Fruit fly (Drosophila melanogaster) whole organism, embryonic: Measurements from ENCODE around the gene Eig71Eg.

ENCODE experiments used
- Atf3 ChIP-seq: fragments of 200-800 bp; sonication (Bioruptor generic); optimal IDR thresholded peaks from 3 replicates; lab custom pipeline; 2016; ENCODE audit warnings: missing biosample characterization, missing genetic modification characterization
- B-H1 ChIP-seq: fragments of 200-800 bp; sonication (Bioruptor generic); IDR thresholded peaks from 3 replicates; pipeline ENCODE4 v1.3.6; 2022; ENCODE audit warnings: missing biosample characterization, missing genetic modification characterization
- BtbVII ChIP-seq: fragments of 200-800 bp; sonication (Bioruptor generic); optimal IDR thresholded peaks from 3 replicates; lab custom pipeline; 2017; ENCODE audit warnings: missing biosample characterization, mild to moderate bottlenecking, missing genetic modification characterization
- CG10209 ChIP-seq: fragments of 200-800 bp; sonication (Bioruptor generic); optimal IDR thresholded peaks from 3 replicates; lab custom pipeline; 2017; ENCODE audit warnings: missing biosample characterization, mild to moderate bottlenecking, missing genetic modification characterization, missing genetic modification reagents
- CG12104 ChIP-seq: fragments of 200-800 bp; sonication (Bioruptor generic); optimal IDR thresholded peaks from 3 replicates; lab custom pipeline; 2016; ENCODE audit warnings: missing biosample characterization, missing genetic modification characterization
- CG1603 ChIP-seq: fragments of 200-800 bp; sonication (Bioruptor generic); optimal IDR thresholded peaks from 2 replicates; lab custom pipeline; 2019; ENCODE audit warnings: missing biosample characterization, mild to moderate bottlenecking, missing genetic modification characterization, moderate library complexity
- CG16779 ChIP-seq: fragments of 200-800 bp; sonication (Bioruptor generic); IDR thresholded peaks from 2 replicates; pipeline ENCODE4 v1.3.6; 2022; ENCODE audit warnings: missing biosample characterization, missing genetic modification characterization
- CG17359 ChIP-seq: fragments of 200-800 bp; sonication (Bioruptor generic); optimal IDR thresholded peaks from 3 replicates; lab custom pipeline; 2018; ENCODE audit warnings: missing biosample characterization, mild to moderate bottlenecking, missing genetic modification characterization, moderate library complexity
- CG18011 ChIP-seq: fragments of 200-800 bp; sonication (Bioruptor generic); optimal IDR thresholded peaks from 2 replicates; lab custom pipeline; 2017; ENCODE audit warnings: missing biosample characterization, missing genetic modification characterization, mild to moderate bottlenecking, moderate library complexity, missing genotype
- CG2889 ChIP-seq: fragments of 200-800 bp; sonication (Bioruptor generic); IDR thresholded peaks from 3 replicates; pipeline ENCODE4 v1.3.6; 2022; ENCODE audit warnings: missing biosample characterization, missing genetic modification characterization
- CG30403 ChIP-seq: fragments of 200-800 bp; sonication (Bioruptor generic); optimal IDR thresholded peaks from 3 replicates; lab custom pipeline; 2016; ENCODE audit warnings: missing biosample characterization, missing genetic modification characterization
- CG33557 ChIP-seq: fragments of 200-800 bp; sonication (Bioruptor generic); optimal IDR thresholded peaks from 2 replicates; lab custom pipeline; 2019; ENCODE audit warnings: missing biosample characterization, mild to moderate bottlenecking, missing genetic modification characterization, moderate library complexity
- CG4360 ChIP-seq: fragments of 200-800 bp; sonication (Bioruptor generic); IDR thresholded peaks from 2 replicates; pipeline ENCODE4 v1.3.6; 2022; ENCODE audit warnings: missing biosample characterization, missing genetic modification characterization
- CG4424 ChIP-seq: fragments of 200-800 bp; sonication (Bioruptor generic); optimal IDR thresholded peaks from 3 replicates; lab custom pipeline; 2016; ENCODE audit warnings: missing biosample characterization, missing genetic modification characterization
- CG5953 ChIP-seq: fragments of 200-800 bp; sonication (Bioruptor generic); IDR thresholded peaks from 2 replicates; pipeline ENCODE4 v1.3.6; 2022; ENCODE audit warnings: missing biosample characterization, missing genetic modification characterization
- CG6791 ChIP-seq: fragments of 200-800 bp; sonication (Bioruptor generic); IDR thresholded peaks from 3 replicates; pipeline ENCODE4 v1.3.6; 2022; ENCODE audit warnings: missing biosample characterization, missing genetic modification characterization; ENCODE audit not compliant: partially characterized antibody
- CG6854 ChIP-seq: fragments of 200-800 bp; sonication (Bioruptor generic); optimal IDR thresholded peaks from 3 replicates; lab custom pipeline; 2017; ENCODE audit warnings: missing biosample characterization, mild to moderate bottlenecking, missing genetic modification characterization
- CG7556 ChIP-seq: fragments of 200-800 bp; sonication (Bioruptor generic); optimal IDR thresholded peaks from 2 replicates; lab custom pipeline; 2017; ENCODE audit warnings: missing biosample characterization, mild to moderate bottlenecking, missing genetic modification characterization
- Dll ChIP-seq: fragments of 200-800 bp; sonication (Bioruptor generic); IDR thresholded peaks from 4 replicates; pipeline ENCODE4 v1.3.6; 2022; ENCODE audit warnings: missing biosample characterization, missing genetic modification characterization; ENCODE audit not compliant: partially characterized antibody
- HLHmδ ChIP-seq: fragments of 200-800 bp; sonication (Bioruptor generic); optimal IDR thresholded peaks from 2 replicates; lab custom pipeline; 2018; ENCODE audit warnings: missing biosample characterization, mild to moderate bottlenecking, missing genetic modification characterization, moderate library complexity
- HmgD ChIP-seq: fragments of 200-800 bp; sonication (Bioruptor generic); optimal IDR thresholded peaks from 3 replicates; lab custom pipeline; 2016; ENCODE audit warnings: missing biosample characterization, missing genetic modification characterization
- Kr ChIP-seq: fragments of 200-800 bp; sonication (Bioruptor generic); optimal IDR thresholded peaks from 2 replicates; lab custom pipeline; 2017; ENCODE audit warnings: missing biosample characterization, mild to moderate bottlenecking, missing genetic modification characterization
- Med ChIP-seq: fragments of 200-800 bp; sonication (Bioruptor generic); peaks from one replicate; lab custom pipeline; 2016; ENCODE audit warnings: missing biosample characterization, missing genetic modification characterization, mild to moderate bottlenecking, inconsistent platforms, moderate library complexity
- Nf-YA ChIP-seq: fragments of 200-800 bp; sonication (Bioruptor generic); IDR thresholded peaks from 2 replicates; pipeline ENCODE4 v1.3.6; 2022; ENCODE audit warnings: missing biosample characterization, missing genetic modification characterization
- Oaz ChIP-seq: fragments of 200-800 bp; sonication (Bioruptor generic); IDR thresholded peaks from 2 replicates; pipeline ENCODE4 v1.3.6; 2022; ENCODE audit warnings: missing biosample characterization, missing genetic modification characterization
- Pdp1 ChIP-seq, 2 experiments: fragments of 200-800 bp; sonication (Bioruptor generic); optimal IDR thresholded peaks; 3 replicates each; lab custom pipeline; 2016; ENCODE audit warnings: missing biosample characterization in 2 of 2, missing genetic modification characterization in 2 of 2, mild to moderate bottlenecking in 1 of 2, moderate library complexity in 1 of 2
- Ravus ChIP-seq: fragments of 200-800 bp; sonication (Bioruptor generic); IDR thresholded peaks from 2 replicates; pipeline ENCODE4 v1.3.6; 2022; ENCODE audit warnings: missing biosample characterization, missing genetic modification characterization
- ato ChIP-seq: fragments of 200-800 bp; sonication (Bioruptor generic); IDR thresholded peaks from 2 replicates; pipeline ENCODE4 v1.3.6; 2022; ENCODE audit warnings: missing biosample characterization, missing genetic modification characterization; ENCODE audit not compliant: partially characterized antibody
- cg ChIP-seq: fragments of 200-800 bp; sonication (Bioruptor generic); optimal IDR thresholded peaks from 3 replicates; lab custom pipeline; 2019; ENCODE audit warnings: missing biosample characterization, mild to moderate bottlenecking, missing genetic modification characterization, moderate library complexity
- crc ChIP-seq: fragments of 200-800 bp; sonication (Bioruptor generic); optimal IDR thresholded peaks from 2 replicates; lab custom pipeline; 2016; ENCODE audit warnings: missing biosample characterization, missing genetic modification characterization
- crol ChIP-seq: fragments of 200-800 bp; sonication (Bioruptor generic); IDR thresholded peaks from 2 replicates; pipeline ENCODE4 v1.3.6; 2022; ENCODE audit warnings: missing biosample characterization, missing genetic modification characterization
- da ChIP-seq: fragments of 200-800 bp; sonication (Bioruptor generic); optimal IDR thresholded peaks from 2 replicates; lab custom pipeline; 2016; ENCODE audit warnings: missing biosample characterization, missing genetic modification characterization
- danr ChIP-seq: fragments of 200-800 bp; sonication (Bioruptor generic); IDR thresholded peaks from 2 replicates; pipeline ENCODE4 v1.3.6; 2022; ENCODE audit warnings: missing biosample characterization, missing genetic modification characterization
- dmrt99B ChIP-seq: fragments of 200-800 bp; sonication (Bioruptor generic); optimal IDR thresholded peaks from 2 replicates; lab custom pipeline; 2018; ENCODE audit warnings: missing biosample characterization, mild to moderate bottlenecking, missing genetic modification characterization, moderate library complexity
- en ChIP-seq: fragments of 200-800 bp; sonication (Bioruptor generic); optimal IDR thresholded peaks from 2 replicates; lab custom pipeline; 2016; ENCODE audit warnings: missing biosample characterization, missing genetic modification characterization
- fd102C ChIP-seq: fragments of 200-800 bp; sonication (Bioruptor generic); optimal IDR thresholded peaks from 2 replicates; lab custom pipeline; 2018; ENCODE audit warnings: missing biosample characterization, mild to moderate bottlenecking, missing genetic modification characterization, moderate library complexity
- fd96Cb ChIP-seq: fragments of 200-800 bp; sonication (Bioruptor generic); optimal IDR thresholded peaks from 2 replicates; lab custom pipeline; 2018; ENCODE audit warnings: missing biosample characterization, mild to moderate bottlenecking, missing genetic modification characterization, moderate library complexity
- gcm ChIP-seq: fragments of 200-800 bp; sonication (Bioruptor generic); optimal IDR thresholded peaks from 2 replicates; lab custom pipeline; 2019; ENCODE audit warnings: missing biosample characterization, mild to moderate bottlenecking, missing genetic modification characterization, moderate library complexity
- h ChIP-seq: fragments of >200 bp; optimal IDR thresholded peaks from 2 replicates; lab custom pipeline; 2017
- jing ChIP-seq: fragments of 200-800 bp; sonication (Bioruptor generic); optimal IDR thresholded peaks from 2 replicates; lab custom pipeline; 2018; ENCODE audit warnings: missing biosample characterization, mild to moderate bottlenecking, missing genetic modification characterization
- kni ChIP-seq: fragments of 200-800 bp; sonication (Bioruptor generic); optimal IDR thresholded peaks from 3 replicates; lab custom pipeline; 2017; ENCODE audit warnings: mild to moderate bottlenecking, missing biosample characterization, missing genetic modification reagents, missing genetic modification characterization
- oc ChIP-seq: fragments of 200-800 bp; sonication (Bioruptor generic); optimal IDR thresholded peaks from 2 replicates; lab custom pipeline; 2018; ENCODE audit warnings: missing biosample characterization, mild to moderate bottlenecking, missing genetic modification characterization, moderate library complexity
- pzg ChIP-seq: fragments of 200-800 bp; sonication (Bioruptor generic); optimal IDR thresholded peaks from 3 replicates; lab custom pipeline; 2018; ENCODE audit warnings: missing biosample characterization, mild to moderate bottlenecking, missing genetic modification characterization, moderate library complexity
- repo ChIP-seq: fragments of 200-800 bp; sonication (Bioruptor generic); optimal IDR thresholded peaks from 2 replicates; lab custom pipeline; 2016; ENCODE audit warnings: missing biosample characterization, missing genetic modification characterization
- row ChIP-seq: fragments of 200-800 bp; sonication (Bioruptor generic); IDR thresholded peaks from 3 replicates; pipeline ENCODE4 v1.3.6; 2022; ENCODE audit warnings: missing biosample characterization, missing genetic modification characterization
- sens-2 ChIP-seq: fragments of 200-800 bp; sonication (Bioruptor generic); IDR thresholded peaks from 2 replicates; pipeline ENCODE4 v1.3.6; 2022; ENCODE audit warnings: missing biosample characterization, missing genetic modification characterization
- sug ChIP-seq: fragments of 200-800 bp; optimal IDR thresholded peaks from 2 replicates; lab custom pipeline; 2019; ENCODE audit warnings: missing biosample characterization, mild to moderate bottlenecking, missing genetic modification characterization, moderate library complexity
- tll ChIP-seq, 2 experiments: fragments of 200-800 bp in 1 of 2; fragments of >200 bp in 1 of 2; sonication (Bioruptor generic) in 1 of 2; optimal IDR thresholded peaks; 2 replicates each; lab custom pipeline; 2017 to 2019; ENCODE audit warnings: missing biosample characterization in 2 of 2, missing genetic modification characterization in 2 of 2, mild to moderate bottlenecking in 1 of 2, moderate library complexity in 1 of 2
- trem ChIP-seq: fragments of 200-800 bp; optimal IDR thresholded peaks from 3 replicates; lab custom pipeline; 2019; ENCODE audit warnings: missing biosample characterization, mild to moderate bottlenecking, missing genetic modification characterization, moderate library complexity
- wor ChIP-seq: fragments of 200-800 bp; sonication (Bioruptor generic); IDR thresholded peaks from 2 replicates; pipeline ENCODE4 v1.3.6; 2022; ENCODE audit warnings: missing biosample characterization, missing genetic modification characterization

Eig71Eg gene

dm6 chr3L:15638524-15638923 is 18.9 kb upstream of the Eig71Eg start (continued):
- TF ChIP-seq oc (tag; lab: Kevin White, UChicago) (peak; percentile 39), BtbVII (GFP tag; lab: Kevin White, UChicago) (no peak), Kr (GFP tag; lab: Kevin White, UChicago) (peak; percentile 24), Nf-YA (GFP tag; lab: Robert Waterston, UW) (no peak), CG2889 (GFP tag; lab: Robert Waterston, UW) (no peak), CG16779 (GFP tag; lab: Robert Waterston, UW) (no peak), en (GFP tag; lab: Kevin White, UChicago) (no peak), ato (no peak), danr (GFP tag; lab: Robert Waterston, UW) (no peak), tll (GFP tag; optimal IDR thresholded peaks at IDR 0.05; lab: Kevin White, UChicago) (peak in 1 of 2 experiments; percentile 81), CG6791 (GFP tag; lab: Robert Waterston, UW) (0 out of 3 replicates have a peak, but pooled peaks have one; percentile 4), HmgD (GFP tag; lab: Kevin White, UChicago) (no peak), Pdp1 (GFP tag; optimal IDR thresholded peaks at IDR 0.05; lab: Kevin White, UChicago) (peak in 1 of 2 experiments; percentile 64), HLHmδ (no peak)

dm6 chr3L:15639978-15640377 is 17.4 kb upstream of the Eig71Eg start:
- TF ChIP-seq sens-2 (GFP tag; lab: Robert Waterston, UW) (no peak), sug (tag; lab: Kevin White, UChicago) (no peak), CG1603 (tag; lab: Kevin White, UChicago) (peak; percentile 58), fd102C (GFP tag; lab: Kevin White, UChicago) (peak; percentile 21), Oaz (GFP tag; lab: Robert Waterston, UW) (no peak), crc (GFP tag; lab: Kevin White, UChicago) (no peak), B-H1 (GFP tag; lab: Robert Waterston, UW) (no peak), CG4424 (GFP tag; lab: Kevin White, UChicago) (no peak), jing (GFP tag; lab: Kevin White, UChicago) (no peak), gcm (no peak), CG5953 (GFP tag; lab: Robert Waterston, UW) (no peak), CG4360 (GFP tag; lab: Robert Waterston, UW) (0 out of 2 replicates have a peak, but pooled peaks have one; percentile 18), dmrt99B (tag; lab: Kevin White, UChicago) (peak; percentile 4), Med (GFP tag; lab: Kevin White, UChicago) (peak; percentile 31), wor (GFP tag; lab: Robert Waterston, UW) (no peak), da (GFP tag; lab: Kevin White, UChicago) (no peak), crol (no peak), pzg (no peak), CG10209 (no peak), kni (GFP tag; lab: Kevin White, UChicago) (no peak), cg (GFP tag; lab: Kevin White, UChicago) (no peak), trem (tag; lab: Kevin White, UChicago) (peak; percentile 5), CG17359 (no peak), Dll (GFP tag; lab: Robert Waterston, UW) (no peak), CG18011 (GFP tag; lab: Kevin White, UChicago) (no peak), repo (GFP tag; lab: Kevin White, UChicago) (no peak), Atf3 (GFP tag; lab: Kevin White, UChicago) (no peak), CG6854 (no peak), h (lab: Kevin White, UChicago) (no peak), CG12104 (no peak), CG30403 (GFP tag; lab: Kevin White, UChicago) (peak; percentile 8), Ravus (GFP tag; lab: Robert Waterston, UW) (no peak), CG7556 (peak; percentile 2), fd96Cb (no peak), row (GFP tag; lab: Robert Waterston, UW) (0 out of 3 replicates have a peak, but pooled peaks have one; percentile 35), CG33557 (GFP tag; lab: Kevin White, UChicago) (no peak)
